Worm (Caenorhabditis elegans) whole organism, L3 larva: ENCODE results near the gene Y73B6A.3.

Experiments
- R02D3.7 ChIP-seq: fragments of 150-350 bp; optimal IDR thresholded peaks from 2 replicates; lab custom pipeline; 2014; ENCODE audit warnings: missing biosample characterization, missing genetic modification characterization
- ZK546.5 ChIP-seq: sonication (generic microtip); optimal IDR thresholded peaks from 2 replicates; lab custom pipeline; 2017; ENCODE audit warnings: missing biosample characterization, missing genetic modification characterization
- aly-2 ChIP-seq: fragments of 150-350 bp; optimal IDR thresholded peaks from 2 replicates; lab custom pipeline; 2014; ENCODE audit warnings: missing biosample characterization, missing genetic modification characterization
- ama-1 ChIP-seq: fragments of 150-350 bp; optimal IDR thresholded peaks from 2 replicates; lab custom pipeline; 2018
- ceh-16 ChIP-seq: sonication (generic microtip); optimal IDR thresholded peaks from 2 replicates; lab custom pipeline; 2017; ENCODE audit warnings: missing biosample characterization, missing genetic modification characterization
- ceh-28 ChIP-seq: fragments of 150-350 bp; optimal IDR thresholded peaks from 2 replicates; lab custom pipeline; 2014; ENCODE audit warnings: missing biosample characterization, missing genetic modification reagents, missing genetic modification characterization
- ceh-82 ChIP-seq: fragments of 150-350 bp; optimal IDR thresholded peaks from 2 replicates; lab custom pipeline; 2014; ENCODE audit warnings: missing biosample characterization, missing genetic modification characterization
- ceh-9 ChIP-seq: sonication (generic microtip); optimal IDR thresholded peaks from 2 replicates; lab custom pipeline; 2018; ENCODE audit warnings: missing biosample characterization, missing genetic modification characterization
- daf-12 ChIP-seq: fragments of 150-350 bp; optimal IDR thresholded peaks from 2 replicates; lab custom pipeline; 2014; ENCODE audit warnings: missing biosample characterization, missing genetic modification reagents, missing genetic modification characterization
- egl-27 ChIP-seq: sonication (generic microtip); optimal IDR thresholded peaks from 4 replicates; lab custom pipeline; 2017; ENCODE audit warnings: missing biosample characterization, missing genetic modification reagents, missing genetic modification characterization
- egl-5 ChIP-seq: fragments of 150-350 bp; optimal IDR thresholded peaks from 2 replicates; lab custom pipeline; 2017; ENCODE audit warnings: missing biosample characterization, missing genetic modification reagents, missing genetic modification characterization, inconsistent platforms
- elt-1 ChIP-seq: fragments of 150-350 bp; optimal IDR thresholded peaks from 2 replicates; lab custom pipeline; 2014; ENCODE audit warnings: missing biosample characterization, missing genetic modification characterization
- elt-2 ChIP-seq: sonication (generic microtip); optimal IDR thresholded peaks from 2 replicates; lab custom pipeline; 2016; ENCODE audit warnings: missing genetic modification reagents, mild to moderate bottlenecking, missing genetic modification characterization, missing compliant biosample characterization
- elt-3 ChIP-seq, 3 experiments: fragments of 150-350 bp in 1 of 3; sonication (generic microtip) in 2 of 3; optimal IDR thresholded peaks; 2 replicates in 2 of 3; 4 replicates in 1 of 3; lab custom pipeline; 2014 to 2017; ENCODE audit warnings: missing biosample characterization in 3 of 3, missing genetic modification characterization in 3 of 3
- eor-1 ChIP-seq, 2 experiments: fragments of 150-350 bp; optimal IDR thresholded peaks; 2 replicates each; lab custom pipeline; 2014 to 2018; ENCODE audit warnings: missing biosample characterization in 2 of 2, missing genetic modification characterization in 2 of 2
- fkh-10 ChIP-seq: sonication (generic microtip); optimal IDR thresholded peaks from 2 replicates; lab custom pipeline; 2017; ENCODE audit warnings: missing biosample characterization, missing genetic modification reagents, missing genetic modification characterization
- fkh-2 ChIP-seq: fragments of 150-350 bp; optimal IDR thresholded peaks from 2 replicates; lab custom pipeline; 2014; ENCODE audit warnings: missing biosample characterization, missing genetic modification reagents, missing genetic modification characterization
- fos-1 ChIP-seq: fragments of 150-350 bp; optimal IDR thresholded peaks from 2 replicates; lab custom pipeline; 2014; ENCODE audit warnings: missing biosample characterization, missing genetic modification characterization
- hmg-11 ChIP-seq: sonication (generic microtip); optimal IDR thresholded peaks from 2 replicates; lab custom pipeline; 2016; ENCODE audit warnings: missing genetic modification characterization, missing compliant biosample characterization
- jun-1 ChIP-seq: fragments of 150-350 bp; optimal IDR thresholded peaks from 2 replicates; lab custom pipeline; 2014; ENCODE audit warnings: missing biosample characterization, missing genetic modification reagents, missing genetic modification characterization
- lin-15B ChIP-seq: fragments of 150-350 bp; optimal IDR thresholded peaks from 2 replicates; lab custom pipeline; 2014; ENCODE audit warnings: missing biosample characterization, missing genetic modification characterization
- lin-39 ChIP-seq: fragments of 150-350 bp; optimal IDR thresholded peaks from 2 replicates; lab custom pipeline; 2018; ENCODE audit warnings: missing biosample characterization, missing genetic modification reagents, missing genetic modification characterization
- lsy-12 ChIP-seq: sonication (generic microtip); optimal IDR thresholded peaks from 2 replicates; lab custom pipeline; 2016; ENCODE audit warnings: mild to moderate bottlenecking, missing genetic modification characterization, missing compliant biosample characterization
- mdl-1 ChIP-seq: fragments of 150-350 bp; optimal IDR thresholded peaks from 2 replicates; lab custom pipeline; 2014; ENCODE audit warnings: missing biosample characterization, missing genetic modification characterization
- mml-1 ChIP-seq: fragments of 150-350 bp; sonication (generic microtip); optimal IDR thresholded peaks from 3 replicates; lab custom pipeline; 2014; ENCODE audit warnings: missing biosample characterization, missing genetic modification characterization
- nfya-1 ChIP-seq: sonication (generic microtip); optimal IDR thresholded peaks from 2 replicates; lab custom pipeline; 2017; ENCODE audit warnings: missing genetic modification characterization, mild to moderate bottlenecking, missing compliant biosample characterization, antibody characterized with exemption, moderate library complexity; ENCODE audit not compliant: insufficient read depth
- nhr-11 ChIP-seq: fragments of 150-350 bp; optimal IDR thresholded peaks from 2 replicates; lab custom pipeline; 2014; ENCODE audit warnings: missing biosample characterization, missing genetic modification characterization
- nhr-12 ChIP-seq: fragments of 150-350 bp; optimal IDR thresholded peaks from 2 replicates; lab custom pipeline; 2014; ENCODE audit warnings: missing biosample characterization, missing genetic modification characterization
- nhr-23 ChIP-seq: fragments of 150-350 bp; optimal IDR thresholded peaks from 2 replicates; lab custom pipeline; 2014; ENCODE audit warnings: missing biosample characterization, missing genetic modification reagents, missing genetic modification characterization
- nhr-237 ChIP-seq: fragments of 150-350 bp; optimal IDR thresholded peaks from 2 replicates; lab custom pipeline; 2014; ENCODE audit warnings: missing biosample characterization, missing genetic modification characterization
- nhr-25 ChIP-seq: sonication (generic microtip); optimal IDR thresholded peaks from 2 replicates; lab custom pipeline; 2017; ENCODE audit warnings: missing biosample characterization, missing genetic modification characterization
- nhr-28 ChIP-seq: fragments of 150-350 bp; optimal IDR thresholded peaks from 2 replicates; lab custom pipeline; 2014; ENCODE audit warnings: missing biosample characterization, missing genetic modification characterization
- nhr-43 ChIP-seq: sonication (generic microtip); optimal IDR thresholded peaks from 2 replicates; lab custom pipeline; 2016; ENCODE audit warnings: mild to moderate bottlenecking, missing genetic modification characterization, missing compliant biosample characterization; ENCODE audit not compliant: poor library complexity, severe bottlenecking
- nhr-67 ChIP-seq: fragments of 150-350 bp; optimal IDR thresholded peaks from 2 replicates; lab custom pipeline; 2014; ENCODE audit warnings: missing biosample characterization, missing genetic modification characterization
- nhr-76 ChIP-seq: fragments of 150-350 bp; sonication (generic microtip); optimal IDR thresholded peaks from 5 replicates; lab custom pipeline; 2014; ENCODE audit warnings: missing biosample characterization, missing genetic modification characterization
- nhr-77 ChIP-seq: fragments of 150-350 bp; optimal IDR thresholded peaks from 2 replicates; lab custom pipeline; 2014; ENCODE audit warnings: missing biosample characterization, missing genetic modification characterization
- pha-4 ChIP-seq: fragments of 150-350 bp; optimal IDR thresholded peaks from 2 replicates; lab custom pipeline; 2014; ENCODE audit warnings: missing biosample characterization, missing genetic modification reagents, missing genetic modification characterization
- pqm-1 ChIP-seq: fragments of 150-350 bp; optimal IDR thresholded peaks from 2 replicates; lab custom pipeline; 2017; ENCODE audit warnings: missing biosample characterization, missing genetic modification characterization, inconsistent platforms
- sea-2 ChIP-seq: fragments of 150-350 bp; sonication (generic microtip); optimal IDR thresholded peaks from 4 replicates; lab custom pipeline; 2014; ENCODE audit warnings: missing biosample characterization, missing genetic modification reagents, missing genetic modification characterization
- skn-1 ChIP-seq: fragments of 150-350 bp; optimal IDR thresholded peaks from 2 replicates; lab custom pipeline; 2014; ENCODE audit warnings: missing biosample characterization, missing genetic modification characterization
- snpc-4 ChIP-seq: fragments of 150-350 bp; optimal IDR thresholded peaks from 2 replicates; lab custom pipeline; 2014; ENCODE audit warnings: missing biosample characterization, missing genetic modification characterization
- tbx-2 ChIP-seq: sonication (generic microtip); optimal IDR thresholded peaks from 2 replicates; lab custom pipeline; 2016; ENCODE audit warnings: mild to moderate bottlenecking, missing genetic modification characterization, missing compliant biosample characterization
- unc-39 ChIP-seq: sonication (generic microtip); optimal IDR thresholded peaks from 4 replicates; lab custom pipeline; 2017; ENCODE audit warnings: missing biosample characterization, missing genetic modification characterization
- unc-62 ChIP-seq: fragments of 150-350 bp; sonication (generic microtip); optimal IDR thresholded peaks from 4 replicates; lab custom pipeline; 2014; ENCODE audit warnings: missing biosample characterization, missing genetic modification reagents, missing genetic modification characterization
- zag-1 ChIP-seq: fragments of 150-350 bp; optimal IDR thresholded peaks from 2 replicates; lab custom pipeline; 2014; ENCODE audit warnings: missing biosample characterization, missing genetic modification characterization
- ztf-11 ChIP-seq: fragments of 150-350 bp; optimal IDR thresholded peaks from 2 replicates; lab custom pipeline; 2014; ENCODE audit warnings: missing biosample characterization, missing genetic modification characterization
- ztf-4 ChIP-seq: fragments of 150-350 bp; optimal IDR thresholded peaks from 2 replicates; lab custom pipeline; 2014; ENCODE audit warnings: missing biosample characterization, missing genetic modification characterization

Y73B6A.3 gene

DNA sequence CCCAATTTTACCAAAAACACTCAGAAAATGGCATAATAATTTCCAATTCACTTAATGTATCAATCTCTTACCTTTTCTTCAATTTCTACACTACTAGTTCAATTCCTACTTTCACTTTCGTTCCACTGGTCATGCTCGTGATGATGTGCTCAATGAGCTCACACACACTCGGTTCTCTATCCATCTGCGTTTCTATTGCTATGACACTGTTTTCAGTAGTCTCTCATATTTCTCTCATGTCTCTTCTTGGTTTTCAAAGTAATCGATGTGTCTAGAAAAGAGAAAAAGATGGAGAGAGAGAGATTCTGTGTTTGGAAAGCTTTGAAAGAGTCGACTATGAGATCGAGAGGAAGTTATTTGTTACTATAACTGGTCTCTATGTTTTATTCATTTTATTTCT is 27.1 kb upstream of the Y73B6A.3 start:
- TF ChIP-seq nhr-12 (tag; lab: Kevin White, UChicago) (no peak), lin-39 (tag; lab: Kevin White, UChicago) (peak; percentile 29), ztf-11 (tag; lab: Kevin White, UChicago) (no peak), ceh-82 (tag; lab: Kevin White, UChicago) (no peak), nhr-76 (tag; lab: Kevin White, UChicago) (no peak), skn-1 (tag; lab: Kevin White, UChicago) (peak; percentile 65), nhr-28 (tag; lab: Kevin White, UChicago) (no peak), nhr-11 (no peak), fos-1 (no peak), lsy-12 (tag; lab: Kevin White, UChicago) (no peak), daf-12 (tag; lab: Kevin White, UChicago) (no peak), unc-62 (GFP tag; lab: Kevin White, UChicago) (no peak), nhr-237 (tag; lab: Kevin White, UChicago) (no peak), egl-5 (tag; lab: Kevin White, UChicago) (peak; percentile 43), ztf-4 (tag; lab: Kevin White, UChicago) (no peak), zag-1 (tag; lab: Kevin White, UChicago) (no peak), ceh-16 (tag; lab: Kevin White, UChicago) (no peak), mml-1 (tag; lab: Kevin White, UChicago) (no peak), R02D3.7 (no peak), ZK546.5 (tag; lab: Kevin White, UChicago) (no peak), jun-1 (tag; lab: Kevin White, UChicago) (peak; percentile 61), nfya-1 (peak; percentile 80), elt-3 (tag; optimal IDR thresholded peaks at IDR 0.05; lab: Kevin White, UChicago) (no peak), elt-2 (peak; percentile 49), aly-2 (tag; lab: Kevin White, UChicago) (no peak), tbx-2 (no peak), pqm-1 (tag; lab: Kevin White, UChicago) (peak; percentile 65), nhr-25 (no peak), unc-39 (no peak), ceh-9 (tag; lab: Kevin White, UChicago) (no peak), nhr-67 (tag; lab: Kevin White, UChicago) (no peak), ceh-28 (peak; percentile 78), nhr-43 (no peak), sea-2 (no peak), hmg-11 (peak; percentile 53), nhr-23 (tag; lab: Kevin White, UChicago) (no peak), fkh-10 (peak; percentile 35), nhr-77 (no peak), lin-15B (tag; lab: Kevin White, UChicago) (peak; percentile 44), elt-1 (tag; lab: Kevin White, UChicago) (no peak), mdl-1 (no peak), fkh-2 (tag; lab: Kevin White, UChicago) (no peak), pha-4 (peak; percentile 74), eor-1 (tag; optimal IDR thresholded peaks at IDR 0.05; lab: Kevin White, UChicago) (no peak), snpc-4 (tag; lab: Kevin White, UChicago) (no peak), egl-27 (tag; lab: Kevin White, UChicago) (no peak), ama-1 (no peak)

DNA sequence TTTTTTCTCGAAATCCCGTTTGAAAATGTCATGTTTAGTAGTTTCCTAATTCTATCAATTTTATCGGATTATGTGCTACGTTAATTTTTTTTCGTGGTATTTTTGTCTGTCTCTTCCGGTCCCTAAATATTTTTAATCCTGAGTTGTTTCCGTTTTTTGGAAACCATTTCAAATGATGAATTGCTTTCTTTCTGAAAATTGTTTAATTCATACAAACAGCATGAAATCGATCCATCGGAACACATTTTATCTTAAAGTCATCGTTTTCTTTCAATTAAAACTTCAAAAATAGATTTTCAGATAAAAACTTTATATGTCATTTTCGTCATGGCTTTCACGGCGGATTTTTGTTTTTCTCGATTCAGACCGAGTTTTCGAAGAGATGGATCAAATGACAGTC is 22.3 kb upstream of the Y73B6A.3 start, which contains the start of gene spd-3:
spd-3 (plus strand) TSS at position 301 of the 400 bp plus-strand sequence.
- TF ChIP-seq eor-1 (tag; optimal IDR thresholded peaks at IDR 0.05; lab: Kevin White, UChicago) (no peak), lin-15B (tag; lab: Kevin White, UChicago) (no peak), nfya-1 (no peak), nhr-11 (no peak)
